Fruit fly (Drosophila melanogaster) whole organism, wandering third instar larva: ENCODE data around the gene dan.

Source experiments
- Abd-B ChIP-seq: fragments of >200 bp; optimal IDR thresholded peaks from 2 replicates; lab custom pipeline; 2017; ENCODE audit warnings: missing biosample characterization, missing genetic modification characterization
- CG32264 ChIP-seq: fragments of 200-800 bp; sonication (Bioruptor generic); optimal IDR thresholded peaks from 2 replicates; lab custom pipeline; 2016; ENCODE audit warnings: missing biosample characterization, missing genetic modification characterization
- CG9705 ChIP-seq: fragments of 200-800 bp; sonication (Bioruptor generic); optimal IDR thresholded peaks from 2 replicates; lab custom pipeline; 2018; ENCODE audit warnings: missing biosample characterization, mild to moderate bottlenecking, missing genetic modification characterization
- CrebA ChIP-seq: fragments of 200-800 bp; sonication (Bioruptor generic); optimal IDR thresholded peaks from 2 replicates; lab custom pipeline; 2016; ENCODE audit warnings: missing biosample characterization, mild to moderate bottlenecking, missing genetic modification characterization, borderline replicate concordance
- Dfd ChIP-seq: fragments of >200 bp; optimal IDR thresholded peaks from 2 replicates; lab custom pipeline; 2017; ENCODE audit warnings: missing biosample characterization, missing genetic modification characterization
- GATAd ChIP-seq: sonication (Bioruptor generic); optimal IDR thresholded peaks from 2 replicates; lab custom pipeline; 2016; ENCODE audit warnings: missing biosample characterization, missing genetic modification characterization
- HLH106 ChIP-seq: fragments of 200-800 bp; optimal IDR thresholded peaks from 3 replicates; lab custom pipeline; 2019; ENCODE audit warnings: missing biosample characterization, mild to moderate bottlenecking, missing genetic modification characterization, moderate library complexity
- Hr78 ChIP-seq: fragments of >200 bp; optimal IDR thresholded peaks from 2 replicates; lab custom pipeline; 2017; ENCODE audit warnings: missing biosample characterization, missing genetic modification characterization
- Hr83 ChIP-seq: fragments of 200-300 bp; sonication (Bioruptor generic); optimal IDR thresholded peaks from 2 replicates; lab custom pipeline; 2016; ENCODE audit warnings: missing biosample characterization, mild to moderate bottlenecking, missing genetic modification characterization, moderate library complexity; ENCODE audit not compliant: poor library complexity, severe bottlenecking
- Jra ChIP-seq: sonication (Bioruptor generic); optimal IDR thresholded peaks from 2 replicates; lab custom pipeline; 2016; ENCODE audit warnings: missing biosample characterization, missing genetic modification characterization
- Mio ChIP-seq: sonication (Bioruptor generic); optimal IDR thresholded peaks from 2 replicates; lab custom pipeline; 2016; ENCODE audit warnings: missing biosample characterization, missing genetic modification characterization
- Myc ChIP-seq: fragments of >200 bp; optimal IDR thresholded peaks from 2 replicates; lab custom pipeline; 2017
- N ChIP-seq: fragments of >200 bp; optimal IDR thresholded peaks from 2 replicates; lab custom pipeline; 2018; ENCODE audit warnings: missing biosample characterization, missing external identifiers, missing genetic modification characterization
- OdsH ChIP-seq: fragments of 200-800 bp; sonication (Bioruptor generic); optimal IDR thresholded peaks from 2 replicates; lab custom pipeline; 2016; ENCODE audit warnings: missing biosample characterization, mild to moderate bottlenecking, missing genetic modification characterization
- Rel ChIP-seq, 2 experiments: fragments of 200-800 bp; sonication (Bioruptor generic) in 1 of 2; optimal IDR thresholded peaks; 2 replicates in 1 of 2; 3 replicates in 1 of 2; lab custom pipeline; 2016 to 2019; ENCODE audit warnings: mild to moderate bottlenecking in 2 of 2, missing biosample characterization in 2 of 2, missing genetic modification characterization in 2 of 2, moderate library complexity in 1 of 2
- Sp1 ChIP-seq: fragments of 200-800 bp; sonication (Bioruptor generic); optimal IDR thresholded peaks from 3 replicates; lab custom pipeline; 2019; ENCODE audit warnings: missing biosample characterization, mild to moderate bottlenecking, missing genetic modification characterization, moderate library complexity
- Vsx2 ChIP-seq: fragments of 200-300, 225-300 bp; sonication (Bioruptor generic); optimal IDR thresholded peaks from 2 replicates; lab custom pipeline; 2018; ENCODE audit warnings: missing biosample characterization, missing genetic modification characterization; ENCODE audit not compliant: partially characterized antibody
- br ChIP-seq: fragments of 200-800 bp; sonication (Bioruptor generic); optimal IDR thresholded peaks from 2 replicates; lab custom pipeline; 2016; ENCODE audit warnings: missing biosample characterization, missing genetic modification characterization
- dmrt93B ChIP-seq: fragments of 200-800 bp; sonication (Bioruptor generic); optimal IDR thresholded peaks from 2 replicates; lab custom pipeline; 2018; ENCODE audit warnings: missing biosample characterization, mild to moderate bottlenecking, missing genetic modification characterization
- dsf ChIP-seq: sonication (Bioruptor generic); optimal IDR thresholded peaks from 2 replicates; lab custom pipeline; 2016; ENCODE audit warnings: missing biosample characterization, missing genetic modification characterization, borderline replicate concordance
- ey ChIP-seq: fragments of 200-800 bp; sonication (Bioruptor generic); optimal IDR thresholded peaks from 2 replicates; lab custom pipeline; 2016; ENCODE audit warnings: missing biosample characterization, missing genetic modification characterization
- foxo ChIP-seq, 2 experiments: fragments of 200-800 bp; sonication (Bioruptor generic); optimal IDR thresholded peaks; 2 replicates in 1 of 2; 3 replicates in 1 of 2; lab custom pipeline; 2016 to 2017; ENCODE audit warnings: missing biosample characterization in 2 of 2, missing genetic modification characterization in 2 of 2
- h ChIP-seq: fragments of 200-800 bp; sonication (Bioruptor generic); optimal IDR thresholded peaks from 3 replicates; lab custom pipeline; 2016; ENCODE audit warnings: missing biosample characterization, mild to moderate bottlenecking, missing genetic modification characterization
- jim ChIP-seq: fragments of 175-275, 200-325 bp; sonication (Bioruptor generic); optimal IDR thresholded peaks from 2 replicates; lab custom pipeline; 2016; ENCODE audit warnings: missing biosample characterization, mild to moderate bottlenecking, missing genetic modification characterization
- lola ChIP-seq: fragments of >200 bp; optimal IDR thresholded peaks from 2 replicates; lab custom pipeline; 2017; ENCODE audit warnings: missing biosample characterization, missing genetic modification characterization
- rgr ChIP-seq: fragments of 200-800 bp; sonication (Bioruptor generic); optimal IDR thresholded peaks from 3 replicates; lab custom pipeline; 2016; ENCODE audit warnings: missing biosample characterization, mild to moderate bottlenecking, missing genetic modification characterization
- sage ChIP-seq: fragments of 200-800 bp; sonication (Bioruptor generic); optimal IDR thresholded peaks from 2 replicates; lab custom pipeline; 2016; ENCODE audit warnings: missing biosample characterization, mild to moderate bottlenecking, missing genetic modification characterization
- sv ChIP-seq: fragments of 200-800 bp; sonication (Bioruptor generic); optimal IDR thresholded peaks from 3 replicates; lab custom pipeline; 2016; ENCODE audit warnings: missing biosample characterization, missing genetic modification characterization
- tai ChIP-seq: sonication (Bioruptor generic); optimal IDR thresholded peaks from 2 replicates; lab custom pipeline; 2016; ENCODE audit warnings: missing biosample characterization, missing genetic modification characterization
- woc ChIP-seq: sonication (Bioruptor generic); optimal IDR thresholded peaks from 2 replicates; lab custom pipeline; 2016; ENCODE audit warnings: missing biosample characterization, mild to moderate bottlenecking, missing genetic modification characterization

dan gene

DNA sequence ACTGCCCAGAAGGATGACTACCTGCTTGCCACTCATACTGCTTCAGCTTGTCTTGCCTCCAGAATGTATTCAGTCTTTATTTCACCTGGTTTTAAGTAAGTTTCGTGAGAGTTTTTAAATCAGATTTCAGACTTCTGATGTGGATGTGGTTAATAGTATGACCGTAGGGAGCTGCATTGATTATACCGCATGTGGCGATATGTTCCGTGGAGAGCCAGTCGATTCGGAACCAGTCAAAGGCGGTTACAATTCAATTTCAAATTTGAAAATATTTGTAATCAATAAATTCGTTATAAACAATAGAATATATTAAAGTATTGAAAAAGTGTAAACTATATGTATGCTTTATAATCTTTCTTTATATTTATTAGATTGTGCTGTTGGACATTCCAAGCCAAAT lies 51.2 kb downstream of the dan start, which contains the start of gene Sil1:
TSS of gene Sil1 (minus strand) at position 168 of the 400 bp plus-strand sequence.
- peak; percentile 10 for TF ChIP-seq rgr (GFP tag; lab: Kevin White, UChicago)
- TF ChIP-seq Dfd (GFP tag; lab: Kevin White, UChicago), result no peak
- no peak for TF ChIP-seq CrebA (GFP tag; lab: Kevin White, UChicago)
- no peak for TF ChIP-seq Jra
- TF ChIP-seq ey (GFP tag; lab: Kevin White, UChicago), result no peak
- TF ChIP-seq sv (GFP tag; lab: Kevin White, UChicago), result no peak
- no peak for TF ChIP-seq N (GFP tag; lab: Kevin White, UChicago)

DNA sequence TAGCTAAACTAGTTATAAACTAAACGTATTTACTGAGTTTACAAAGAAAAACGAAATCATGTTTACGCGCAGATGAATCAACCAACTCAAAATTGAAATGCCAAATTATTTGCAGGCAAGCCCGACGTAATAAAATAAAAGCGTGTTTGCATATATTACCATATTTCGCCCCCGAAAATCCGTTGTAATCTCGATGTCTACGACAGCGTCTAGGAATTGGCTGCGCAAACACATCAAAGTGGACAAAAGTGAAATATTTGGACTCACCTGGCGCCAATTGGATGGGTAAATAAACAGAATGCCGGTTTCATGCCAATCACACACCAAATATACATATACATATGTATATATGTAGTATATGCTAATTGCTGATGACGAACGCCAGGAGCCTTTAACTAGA lies 51.9 kb downstream of the dan start:
- TF ChIP-seq Hr78 (GFP tag; lab: Kevin White, UChicago) (no peak), Rel (GFP tag; optimal IDR thresholded peaks at IDR 0.05; lab: Kevin White, UChicago) (no peak), Rel (tag; optimal IDR thresholded peaks at IDR 0.05; lab: Kevin White, UChicago) (no peak), Mio (no peak), sage (no peak), Abd-B (GFP tag; lab: Kevin White, UChicago) (no peak), lola (GFP tag; lab: Kevin White, UChicago) (no peak), N (GFP tag; lab: Kevin White, UChicago) (no peak), tai (GFP tag; lab: Kevin White, UChicago) (no peak)

DNA sequence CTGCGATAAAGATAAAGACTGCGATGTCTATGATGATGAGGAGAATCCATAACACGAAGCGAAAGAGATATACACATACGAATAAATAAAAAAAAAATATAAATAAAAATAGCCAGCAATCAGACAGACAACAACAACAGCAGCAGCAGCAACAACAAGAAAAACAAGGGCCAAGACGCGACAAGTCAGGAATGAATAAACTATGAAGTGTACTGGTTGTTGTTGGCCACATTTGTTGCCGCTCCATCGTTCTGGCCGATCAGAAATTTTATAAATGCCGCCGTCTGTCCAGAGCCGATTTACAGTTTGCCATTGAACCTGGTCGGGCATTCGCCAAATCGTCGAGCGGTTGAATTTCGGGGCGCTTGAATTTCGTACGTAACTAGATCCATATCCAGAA lies 53.1 kb downstream of the dan start, which contains the start of gene Jhbp7:
TSS of gene Jhbp7 (plus strand) at position 301 of the 400 bp plus-strand sequence.
- TF ChIP-seq dmrt93B (GFP tag; lab: Kevin White, UChicago) (no peak), HLH106 (tag; lab: Kevin White, UChicago) (no peak), CG32264 (GFP tag; lab: Kevin White, UChicago) (no peak), GATAd (GFP tag; lab: Kevin White, UChicago) (no peak), Myc (lab: Kevin White, UChicago) (no peak)

DNA sequence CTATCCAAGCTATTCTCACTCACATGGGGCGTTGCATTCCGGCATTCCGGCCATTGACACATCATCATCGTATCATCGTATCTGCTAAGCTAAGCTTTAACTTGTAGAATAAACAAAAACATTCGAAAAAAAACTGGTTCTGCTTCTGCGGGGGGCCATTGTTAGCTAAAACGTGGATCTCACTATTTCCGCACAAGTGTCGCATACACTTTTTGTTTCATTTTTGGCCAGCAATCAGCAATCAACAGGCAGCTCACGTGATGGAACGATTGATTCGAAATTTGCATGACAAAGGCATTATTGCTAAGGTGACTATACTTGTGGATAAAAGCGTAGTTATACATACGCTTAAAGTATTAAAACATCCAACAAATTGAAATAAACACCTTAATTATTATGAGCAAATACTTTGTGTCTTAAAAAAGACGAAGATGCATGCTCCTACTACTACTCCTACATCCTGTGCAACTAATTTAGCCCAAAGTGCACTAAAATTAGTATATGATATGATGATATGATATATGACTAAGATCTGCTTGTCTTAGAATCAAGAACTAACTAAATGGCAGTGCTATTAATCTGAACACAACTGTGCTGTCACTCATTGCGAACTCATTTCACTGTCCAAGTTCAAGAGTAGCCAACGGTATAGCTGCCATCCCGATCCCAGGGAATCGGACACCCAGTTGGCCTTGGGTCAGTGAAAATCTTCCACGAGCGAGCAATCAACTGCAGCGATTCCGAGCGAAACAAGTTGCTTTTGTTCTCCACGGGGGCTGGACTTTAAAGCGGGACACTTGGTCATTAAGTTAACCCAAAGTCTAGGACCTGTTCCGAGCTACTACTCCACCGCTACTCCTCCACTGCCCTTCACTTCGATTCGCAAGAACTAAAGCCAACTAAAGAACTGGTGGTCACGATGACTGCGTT lies 54.9 kb downstream of the dan start:
- no peak for TF ChIP-seq Vsx2
- no peak for TF ChIP-seq sage
- TF ChIP-seq, all 38 proteins: peak for 0

DNA sequence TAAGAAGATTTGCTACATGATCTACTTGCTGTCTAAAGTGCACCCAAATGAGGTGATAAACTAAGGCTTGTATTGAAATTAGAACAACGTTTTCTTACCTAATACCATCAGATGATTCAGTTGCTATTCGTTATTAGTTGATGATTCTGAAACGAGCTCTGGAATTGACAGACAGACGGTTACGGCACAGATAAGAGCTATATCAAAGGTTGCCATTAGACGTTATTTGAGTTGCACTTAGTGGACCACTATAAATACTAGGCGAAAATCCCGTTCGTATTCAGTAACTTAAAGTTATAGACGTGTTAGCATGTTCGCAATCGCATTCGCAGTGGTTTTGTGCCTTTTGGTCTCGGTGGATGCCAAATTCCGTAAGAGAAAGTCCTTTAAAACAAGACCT lies 55.7 kb downstream of the dan start, which contains the start of gene to:
TSS of gene to (plus strand) at position 301 of the 400 bp plus-strand sequence.
- TF ChIP-seq dsf (GFP tag; lab: Kevin White, UChicago) (no peak), Rel (GFP tag; optimal IDR thresholded peaks at IDR 0.05; lab: Kevin White, UChicago) (no peak), Rel (tag; optimal IDR thresholded peaks at IDR 0.05; lab: Kevin White, UChicago) (no peak), OdsH (GFP tag; lab: Kevin White, UChicago) (no peak), rgr (GFP tag; lab: Kevin White, UChicago) (no peak), HLH106 (tag; lab: Kevin White, UChicago) (no peak), Vsx2 (no peak), Sp1 (GFP tag; lab: Kevin White, UChicago) (no peak), sage (no peak), foxo (GFP tag; optimal IDR thresholded peaks at IDR 0.05; lab: Kevin White, UChicago) (no peak), Myc (lab: Kevin White, UChicago) (no peak), ey (GFP tag; lab: Kevin White, UChicago) (no peak), br (GFP tag; lab: Kevin White, UChicago) (no peak), Jra (no peak), woc (GFP tag; lab: Kevin White, UChicago) (no peak), h (no peak), Hr83 (GFP tag; lab: Kevin White, UChicago) (no peak), CG9705 (GFP tag; lab: Kevin White, UChicago) (no peak), Mio (no peak), CG32264 (GFP tag; lab: Kevin White, UChicago) (no peak), jim (GFP tag; lab: Kevin White, UChicago) (no peak)
